Fruit fly (Drosophila melanogaster): ENCODE data around the gene tx.
A peak's percentile ranks its signal among the peaks of the same experiment; 100 is the strongest.

tx gene

dm6 chr3R:26483657-26484056, 43.1 kb downstream of the tx start:
- TF ChIP-seq dmrt99B (tag; optimal IDR thresholded peaks at IDR 0.05) (no peak), Fer2 (tag; optimal IDR thresholded peaks at IDR 0.05) (no peak), CoRest (tag; optimal IDR thresholded peaks at IDR 0.05) (no peak), CG10274 (GFP tag; optimal IDR thresholded peaks at IDR 0.05) (no peak), CG3281 (GFP tag; optimal IDR thresholded peaks at IDR 0.05) (no peak), Nf-YB (GFP tag; optimal IDR thresholded peaks at IDR 0.05) (no peak), CG34224 (GFP tag; IDR thresholded peaks at IDR 0.05; ENCODE audit: partially characterized antibody) (no peak), CG18764 (GFP tag; optimal IDR thresholded peaks at IDR 0.05) (no peak)

dm6 chr3R:26484511-26484910, 43.9 kb downstream of the tx start:
- no peak for TF ChIP-seq CG17829 (tag; optimal IDR thresholded peaks at IDR 0.05)
- TF ChIP-seq wek (GFP tag; optimal IDR thresholded peaks at IDR 0.05), result no peak
- no peak for TF ChIP-seq pfk (GFP tag; optimal IDR thresholded peaks at IDR 0.05)
- TF ChIP-seq CG14667 (GFP tag; IDR thresholded peaks at IDR 0.05), result no peak
- no peak for TF ChIP-seq usp (GFP tag; optimal IDR thresholded peaks at IDR 0.05)
- TF ChIP-seq onecut (GFP tag; IDR thresholded peaks at IDR 0.05), result no peak
- TF ChIP-seq bowl (GFP tag; IDR thresholded peaks at IDR 0.05), result no peak
- no peak for TF ChIP-seq CG8944 (GFP tag; optimal IDR thresholded peaks at IDR 0.05)
- TF ChIP-seq CG15269 (tag; optimal IDR thresholded peaks at IDR 0.05), result no peak
- no peak for TF ChIP-seq Nf-YC (tag; optimal IDR thresholded peaks at IDR 0.05)
- no peak for TF ChIP-seq Bdp1 (GFP tag; optimal IDR thresholded peaks at IDR 0.05)
- TF ChIP-seq Ets65A (GFP tag), result no peak
- TF ChIP-seq CG31365 (tag; optimal IDR thresholded peaks at IDR 0.05), result no peak
- no peak for TF ChIP-seq inv (GFP tag; IDR thresholded peaks at IDR 0.05; ENCODE audit: partially characterized antibody)
- TF ChIP-seq kay (GFP tag; optimal IDR thresholded peaks at IDR 0.05), result no peak

dm6 chr3R:26485240-26485865, 44.8 kb downstream of the tx start:
- TF ChIP-seq Elba2 (GFP tag; optimal IDR thresholded peaks at IDR 0.05) (no peak), nom (GFP tag; optimal IDR thresholded peaks at IDR 0.05) (peak; percentile 18), HLH4C (GFP tag; IDR thresholded peaks at IDR 0.05; ENCODE audit: partially characterized antibody) (no peak), sens (GFP tag) (peak; percentile 15), ind (GFP tag; optimal IDR thresholded peaks at IDR 0.05) (no peak)

- TF ChIP-seq Ets65A (GFP tag), result peak; percentile 11
- TF ChIP-seq CG10543 (GFP tag; optimal IDR thresholded peaks at IDR 0.05), result no peak
- peak; percentile 77 for TF ChIP-seq Drgx (GFP tag; IDR thresholded peaks at IDR 0.05)
- no peak for TF ChIP-seq CG4854 (GFP tag; optimal IDR thresholded peaks at IDR 0.05)
- TF ChIP-seq zfh1 (GFP tag; IDR thresholded peaks at IDR 0.05), result 0 out of 3 replicates have a peak, but pooled peaks have one; percentile 14
- TF ChIP-seq nom (GFP tag; optimal IDR thresholded peaks at IDR 0.05), result peak; percentile 66
- TF ChIP-seq twi (tag; optimal IDR thresholded peaks at IDR 0.05), result no peak
- no peak for TF ChIP-seq CG16813 (GFP tag; IDR thresholded peaks at IDR 0.05; ENCODE audit: partially characterized antibody)
- peak in 1 of 2 experiments; percentile 22 for TF ChIP-seq bsh (GFP tag; optimal IDR thresholded peaks at IDR 0.05)
- peak; percentile 63 for TF ChIP-seq sens (GFP tag)
Measured at dm6 chr3R:26489456-26489855, 48.9 kb downstream of the tx start.
